Worm (Caenorhabditis elegans): ENCODE results near the gene R01B10.2.

DNA sequence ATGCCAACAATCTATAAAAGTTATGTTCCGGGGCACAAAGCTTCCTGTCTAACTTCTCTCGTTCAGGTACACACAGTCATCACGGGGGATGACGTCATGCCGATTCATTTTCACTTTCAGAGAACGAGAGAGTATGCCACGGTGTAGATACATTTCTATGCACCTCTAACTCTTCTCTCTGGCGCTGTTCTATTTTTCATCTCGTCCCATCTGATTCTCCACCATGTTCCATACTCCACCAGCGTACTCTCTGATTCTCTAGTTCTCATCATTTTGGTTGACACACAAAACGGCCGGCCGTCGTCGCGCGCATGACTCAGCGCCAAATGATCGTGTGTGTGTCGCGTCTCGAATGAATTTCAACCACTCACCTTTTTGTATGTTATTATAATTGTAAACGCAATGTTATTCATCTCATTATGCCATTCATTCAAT lies 40.9 kb downstream of the R01B10.2 start:
- TF ChIP-seq nhr-237 (tag; optimal IDR thresholded peaks at IDR 0.05) (peak; percentile 76), lin-13 (tag; optimal IDR thresholded peaks at IDR 0.05) (no peak), lsy-2 (tag; optimal IDR thresholded peaks at IDR 0.05) (peak; percentile 14), unc-39 (tag; optimal IDR thresholded peaks at IDR 0.05) (no peak), snpc-4 (tag; optimal IDR thresholded peaks at IDR 0.05) (no peak), ceh-39 (tag; optimal IDR thresholded peaks at IDR 0.05) (no peak), nhr-28 (tag; optimal IDR thresholded peaks at IDR 0.05) (no peak), elt-1 (tag; optimal IDR thresholded peaks at IDR 0.05; ENCODE audit: borderline replicate concordance, insufficient read depth) (no peak), sptf-1 (tag; optimal IDR thresholded peaks at IDR 0.05) (no peak)

Measured in whole organism, mixed stage, embryonic.